Worm (Caenorhabditis elegans): ENCODE measurements around the gene C16C4.1.
A peak's percentile ranks its signal among the peaks of the same experiment; 100 is the strongest.

Gene C16C4.1

ce11 chrII:1882705-1883104, 11.3 kb upstream of the C16C4.1 start, which contains the start of gene math-5:
Gene math-5 (minus strand): TSS chrII:1882805.
- no peak for TF ChIP-seq C16A3.4 (tag; optimal IDR thresholded peaks at IDR 0.05)
- TF ChIP-seq rnt-1 (tag; optimal IDR thresholded peaks at IDR 0.05), result no peak

ce11 chrII:1884635-1885034, 9.4 kb upstream of the C16C4.1 start, which contains the start of gene math-6:
Gene math-6 (minus strand): TSS chrII:1884735.
- TF ChIP-seq elt-3 (tag; optimal IDR thresholded peaks at IDR 0.05), result no peak

- TF ChIP-seq aly-2 (tag; optimal IDR thresholded peaks at IDR 0.05) (no peak), ets-5 (GFP tag; IDR thresholded peaks at IDR 0.05) (no peak), lsy-2 (tag; optimal IDR thresholded peaks at IDR 0.05) (no peak), nhr-71 (tag; optimal IDR thresholded peaks at IDR 0.05) (no peak), nhr-237 (tag; optimal IDR thresholded peaks at IDR 0.05) (no peak), ceh-8 (GFP tag; optimal IDR thresholded peaks at IDR 0.05) (no peak), Y116A8C.19 (tag; optimal IDR thresholded peaks at IDR 0.05; ENCODE audit: borderline replicate concordance) (no peak), nhr-12 (tag; optimal IDR thresholded peaks at IDR 0.05) (no peak), irx-1 (tag; optimal IDR thresholded peaks at IDR 0.05) (no peak), vab-15 (tag; optimal IDR thresholded peaks at IDR 0.05) (no peak), nhr-90 (tag; optimal IDR thresholded peaks at IDR 0.05; ENCODE audit: poor library complexity) (no peak)
These were observed 7.6 kb upstream of the C16C4.1 start, which contains the start of gene math-7 for ce11 chrII:1886379-1886778. Gene math-7 (minus strand): TSS chrII:1886479.

ce11 chrII:1889071-1889470, 4.9 kb upstream of the C16C4.1 start, which contains the start of gene math-8:
Gene math-8 (minus strand): TSS chrII:1889171.
- no peak for TF ChIP-seq F16B12.6 (tag; optimal IDR thresholded peaks at IDR 0.05)
- TF ChIP-seq mab-9 (GFP tag; IDR thresholded peaks at IDR 0.05), result no peak
- no peak for TF ChIP-seq egl-27 (tag; optimal IDR thresholded peaks at IDR 0.05)
- no peak for TF ChIP-seq swsn-7 (tag; optimal IDR thresholded peaks at IDR 0.05)

ce11 chrII:1890682-1891081, 3.3 kb upstream of the C16C4.1 start, which contains the start of gene math-9:
Gene math-9 (minus strand): TSS chrII:1890782.
- TF ChIP-seq dpl-1 (GFP tag; optimal IDR thresholded peaks at IDR 0.05) (no peak), efl-1 (optimal IDR thresholded peaks at IDR 0.05) (no peak), efl-1 (GFP tag; optimal IDR thresholded peaks at IDR 0.05 in 1 of 2) (peak in 1 of 2 experiments; percentile 45)

- TF ChIP-seq skn-1 (tag; optimal IDR thresholded peaks at IDR 0.05) (no peak), unc-30 (tag; optimal IDR thresholded peaks at IDR 0.05) (no peak), ceh-88 (GFP tag; IDR thresholded peaks at IDR 0.05) (no peak)
These were observed 1.3 kb downstream of the C16C4.1 start, which contains the start of gene C46F9.5 for ce11 chrII:1895278-1895677. Gene C46F9.5 (plus strand): TSS chrII:1895578.

ce11 chrII:1895762-1896161, 1.8 kb downstream of the C16C4.1 start, which contains the start of gene math-25:
Gene math-25 (plus strand): TSS chrII:1896062.
- TF ChIP-seq elt-2 (tag; optimal IDR thresholded peaks at IDR 0.05) (no peak), ceh-88 (GFP tag; IDR thresholded peaks at IDR 0.05) (no peak), hpl-2 (GFP tag; optimal IDR thresholded peaks at IDR 0.05) (no peak), skn-1 (tag; optimal IDR thresholded peaks at IDR 0.05) (no peak), fkh-10 (GFP tag; optimal IDR thresholded peaks at IDR 0.05) (no peak), tbx-2 (tag; optimal IDR thresholded peaks at IDR 0.05) (no peak), lin-15B (tag; optimal IDR thresholded peaks at IDR 0.05) (no peak), pqm-1 (tag; optimal IDR thresholded peaks at IDR 0.05) (no peak), F16B12.6 (tag; optimal IDR thresholded peaks at IDR 0.05) (no peak)

Measured in whole organism, L1 larva.